Worm (Caenorhabditis elegans) whole organism, mixed stage, embryonic: ENCODE data around the gene Y66D12A.10.

Source experiments
- blmp-1 ChIP-seq: fragments of 150-350 bp; optimal IDR thresholded peaks from 2 replicates; lab custom pipeline; 2014; ENCODE audit warnings: missing biosample characterization, missing genetic modification characterization
- ces-1 ChIP-seq: fragments of 150-350 bp; optimal IDR thresholded peaks from 2 replicates; lab custom pipeline; 2014; ENCODE audit warnings: missing biosample characterization, missing genetic modification reagents, missing genetic modification characterization
- elt-3 ChIP-seq: fragments of 150-350 bp; optimal IDR thresholded peaks from 2 replicates; lab custom pipeline; 2014; ENCODE audit warnings: missing biosample characterization, missing genetic modification characterization
- mep-1 ChIP-seq: fragments of 150-350 bp; optimal IDR thresholded peaks from 2 replicates; lab custom pipeline; 2017; ENCODE audit warnings: missing biosample characterization, missing genetic modification reagents, missing genetic modification characterization, inconsistent platforms
- nhr-28 ChIP-seq: fragments of 150-350 bp; optimal IDR thresholded peaks from 2 replicates; lab custom pipeline; 2014; ENCODE audit warnings: missing biosample characterization, missing genetic modification characterization
- pha-4 ChIP-seq: fragments of 150-350 bp; optimal IDR thresholded peaks from 2 replicates; lab custom pipeline; 2018; ENCODE audit warnings: missing biosample characterization, missing genetic modification reagents, missing genetic modification characterization
- sem-2 ChIP-seq: fragments of 200-800 bp; sonication (Bioruptor generic); optimal IDR thresholded peaks from 2 replicates; lab custom pipeline; 2018; ENCODE audit warnings: mild to moderate bottlenecking, missing genetic modification characterization, missing compliant biosample characterization
- sptf-1 ChIP-seq: sonication (generic microtip); optimal IDR thresholded peaks from 2 replicates; lab custom pipeline; 2017; ENCODE audit warnings: mild to moderate bottlenecking, missing genetic modification characterization, moderate library complexity, missing compliant biosample characterization
- unc-39 ChIP-seq: fragments of 150-350 bp; optimal IDR thresholded peaks from 2 replicates; lab custom pipeline; 2014; ENCODE audit warnings: missing biosample characterization, missing genetic modification characterization

ce11 chrIII:11615802-11616201 is 50.1 kb downstream of the Y66D12A.10 start:
- TF ChIP-seq unc-39 (tag; lab: Kevin White, UChicago), result no peak
- no peak for TF ChIP-seq ces-1 (GFP tag; lab: Kevin White, UChicago)
- no peak for TF ChIP-seq sptf-1 (tag; lab: Kevin White, UChicago)
- TF ChIP-seq nhr-28, result no peak
- TF ChIP-seq elt-3, result no peak
- no peak for TF ChIP-seq mep-1 (tag; lab: Kevin White, UChicago)
- TF ChIP-seq blmp-1 (tag; lab: Kevin White, UChicago), result no peak
- no peak for TF ChIP-seq sem-2 (GFP tag; lab: Kevin White, UChicago)
- TF ChIP-seq pha-4 (tag; lab: Kevin White, UChicago), result no peak
